Fruit fly (Drosophila melanogaster): ENCODE measurements around the gene Ifrd1.

The Ifrd1 gene

dm6 chr2L:2847112-2847682, 27.1 kb downstream of the Ifrd1 start, which contains the start of the genes CG3117 and CG2983:
Gene CG3117 (minus strand): TSS chr2L:2847212.
Gene CG2983 (plus strand): TSS chr2L:2847632.
- no peak for TF ChIP-seq pan (optimal IDR thresholded peaks at IDR 0.05)
- no peak for TF ChIP-seq EcR (GFP tag; optimal IDR thresholded peaks at IDR 0.05)
- TF ChIP-seq psq (optimal IDR thresholded peaks at IDR 0.05) = no peak
- TF ChIP-seq CG8478 (optimal IDR thresholded peaks at IDR 0.05) = no peak
- no peak for TF ChIP-seq usp (GFP tag; optimal IDR thresholded peaks at IDR 0.05)
- no peak for TF ChIP-seq Dll (optimal IDR thresholded peaks at IDR 0.05)

DNA sequence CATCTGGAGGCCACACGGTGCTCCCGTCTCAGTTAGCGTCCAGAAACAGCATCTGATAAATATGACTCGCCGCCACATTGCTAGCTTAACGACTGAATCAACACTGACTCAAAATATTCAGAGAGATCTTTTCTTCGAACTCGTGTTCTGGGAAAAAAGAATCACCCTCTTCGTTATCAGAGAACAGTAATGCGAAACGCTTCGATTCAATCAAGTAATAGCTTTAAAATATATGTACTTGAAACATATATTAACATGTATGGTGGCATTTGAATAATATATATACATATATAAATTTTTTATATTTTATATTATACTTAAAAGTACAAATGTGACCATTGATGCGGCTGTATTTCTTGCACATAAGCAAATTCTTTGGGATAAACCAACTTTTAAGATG, 28.7 kb downstream of the Ifrd1 start, which contains the start of gene CG18557:
CG18557 (minus strand) TSS at position 101 of the 400 bp plus-strand sequence.
- TF ChIP-seq usp (GFP tag; optimal IDR thresholded peaks at IDR 0.05) (no peak), CG8478 (optimal IDR thresholded peaks at IDR 0.05) (no peak), EcR (GFP tag; optimal IDR thresholded peaks at IDR 0.05) (no peak), Dll (optimal IDR thresholded peaks at IDR 0.05) (no peak), pan (optimal IDR thresholded peaks at IDR 0.05) (no peak), psq (optimal IDR thresholded peaks at IDR 0.05) (no peak)

DNA sequence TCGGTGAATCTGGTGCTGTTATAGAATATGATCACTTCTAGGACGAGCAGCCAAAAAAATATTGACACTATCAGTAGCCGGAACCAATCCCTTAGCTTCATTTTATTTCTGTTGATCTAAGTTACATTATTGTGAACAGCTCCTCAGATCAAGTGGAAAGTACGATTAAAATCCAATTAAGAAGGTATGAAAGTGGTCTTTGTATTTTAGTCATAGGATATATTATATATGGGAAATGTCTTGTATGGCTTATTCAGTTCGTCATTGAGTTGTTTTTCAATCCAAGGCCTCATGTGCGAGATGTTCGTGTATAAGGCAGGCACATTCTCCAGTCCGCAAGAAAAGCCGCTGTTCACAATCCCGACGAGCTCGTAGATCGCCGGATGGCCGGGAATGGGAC, 29.9 kb downstream of the Ifrd1 start, which contains the start of gene CG18558:
CG18558 (minus strand) TSS at position 101 of the 400 bp plus-strand sequence.
- TF ChIP-seq psq (optimal IDR thresholded peaks at IDR 0.05) = no peak
- TF ChIP-seq EcR (GFP tag; optimal IDR thresholded peaks at IDR 0.05) = no peak
- TF ChIP-seq Dll (optimal IDR thresholded peaks at IDR 0.05) = no peak
- no peak for TF ChIP-seq pan (optimal IDR thresholded peaks at IDR 0.05)
- TF ChIP-seq usp (GFP tag; optimal IDR thresholded peaks at IDR 0.05) = no peak
- TF ChIP-seq CG8478 (optimal IDR thresholded peaks at IDR 0.05) = no peak

DNA sequence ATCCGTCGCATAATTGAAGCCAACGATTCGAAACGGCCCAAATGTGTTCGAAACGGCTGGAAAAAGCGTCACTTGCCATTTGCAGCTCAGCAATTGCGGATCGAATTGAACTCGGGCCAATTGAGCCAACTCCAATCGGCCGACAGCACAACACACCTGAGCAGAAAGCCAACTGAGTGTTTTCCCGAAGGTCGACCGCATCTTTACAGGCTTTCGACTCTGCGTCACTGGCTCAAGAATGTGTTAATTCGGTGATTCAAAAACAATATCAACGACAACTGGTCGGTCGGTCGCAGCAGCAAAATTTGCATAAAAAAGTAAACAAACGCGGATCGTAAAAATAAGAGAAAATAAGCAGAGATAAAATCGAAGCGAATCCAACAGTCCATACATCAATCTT, 34.0 kb downstream of the Ifrd1 start:
- TF ChIP-seq CG8478 (optimal IDR thresholded peaks at IDR 0.05) (no peak), psq (optimal IDR thresholded peaks at IDR 0.05) (no peak), EcR (GFP tag; optimal IDR thresholded peaks at IDR 0.05) (no peak), usp (GFP tag; optimal IDR thresholded peaks at IDR 0.05) (no peak), Dll (optimal IDR thresholded peaks at IDR 0.05) (no peak), pan (optimal IDR thresholded peaks at IDR 0.05) (no peak)

dm6 chr2L:2839850-2840249, 34.4 kb downstream of the Ifrd1 start, which contains the start of gene CG2975:
Gene CG2975 (plus strand): TSS chr2L:2840124.
- TF ChIP-seq EcR (GFP tag; optimal IDR thresholded peaks at IDR 0.05) (no peak), pan (optimal IDR thresholded peaks at IDR 0.05) (no peak), CG8478 (optimal IDR thresholded peaks at IDR 0.05) (no peak), Dll (optimal IDR thresholded peaks at IDR 0.05) (no peak), psq (optimal IDR thresholded peaks at IDR 0.05) (no peak), usp (GFP tag; optimal IDR thresholded peaks at IDR 0.05) (no peak)

DNA sequence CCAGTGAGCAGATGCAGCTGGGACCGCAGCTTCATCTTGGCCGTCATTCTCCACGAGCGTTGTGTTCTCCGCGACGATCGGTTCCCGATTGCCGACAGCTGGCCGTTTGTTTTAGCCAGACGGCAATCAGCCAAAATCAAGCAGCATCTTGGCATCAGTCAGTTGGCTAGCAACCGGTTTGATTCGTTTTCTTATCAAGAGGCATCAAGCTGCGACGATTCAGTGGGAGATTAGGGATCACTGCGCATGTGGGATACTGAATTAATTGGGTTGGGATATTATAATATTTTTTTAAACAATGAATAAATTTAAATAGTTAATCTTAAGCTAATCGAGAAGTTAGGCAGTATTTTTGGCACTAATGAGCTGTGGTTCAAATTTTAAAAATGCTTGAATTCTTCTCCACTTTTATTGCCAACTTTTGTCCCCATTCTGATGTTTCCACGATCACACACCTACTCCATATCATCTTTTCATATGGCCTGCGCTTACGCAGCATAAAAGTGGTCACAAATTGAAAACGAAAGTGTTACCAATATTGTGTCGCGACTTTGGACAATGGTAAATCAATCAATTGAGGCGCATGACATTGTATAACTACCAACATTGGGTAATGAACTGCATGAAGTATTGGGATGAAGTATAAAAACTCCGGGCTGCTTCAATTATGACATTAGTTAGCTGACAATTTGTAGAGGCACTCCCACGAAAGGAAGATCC, 36.4 kb downstream of the Ifrd1 start, which contains the start of the genes CG3119 and Cpr23B:
CG3119 (minus strand) TSS at position 92 of the 720 bp plus-strand sequence.
Cpr23B (plus strand) TSS at position 670 of the 720 bp plus-strand sequence.
- TF ChIP-seq usp (GFP tag; optimal IDR thresholded peaks at IDR 0.05) = no peak
- TF ChIP-seq Dll (optimal IDR thresholded peaks at IDR 0.05) = no peak
- TF ChIP-seq psq (optimal IDR thresholded peaks at IDR 0.05) = no peak
- TF ChIP-seq pan (optimal IDR thresholded peaks at IDR 0.05) = no peak
- TF ChIP-seq EcR (GFP tag; optimal IDR thresholded peaks at IDR 0.05) = no peak
- TF ChIP-seq CG8478 (optimal IDR thresholded peaks at IDR 0.05) = no peak

dm6 chr2L:2830341-2830800, 43.9 kb downstream of the Ifrd1 start:
- TF ChIP-seq usp (GFP tag; optimal IDR thresholded peaks at IDR 0.05) = no peak
- TF ChIP-seq Dll (optimal IDR thresholded peaks at IDR 0.05) = peak; percentile 36
- no peak for TF ChIP-seq CG8478 (optimal IDR thresholded peaks at IDR 0.05)
- no peak for TF ChIP-seq pan (optimal IDR thresholded peaks at IDR 0.05)
- TF ChIP-seq psq (optimal IDR thresholded peaks at IDR 0.05) = no peak

DNA sequence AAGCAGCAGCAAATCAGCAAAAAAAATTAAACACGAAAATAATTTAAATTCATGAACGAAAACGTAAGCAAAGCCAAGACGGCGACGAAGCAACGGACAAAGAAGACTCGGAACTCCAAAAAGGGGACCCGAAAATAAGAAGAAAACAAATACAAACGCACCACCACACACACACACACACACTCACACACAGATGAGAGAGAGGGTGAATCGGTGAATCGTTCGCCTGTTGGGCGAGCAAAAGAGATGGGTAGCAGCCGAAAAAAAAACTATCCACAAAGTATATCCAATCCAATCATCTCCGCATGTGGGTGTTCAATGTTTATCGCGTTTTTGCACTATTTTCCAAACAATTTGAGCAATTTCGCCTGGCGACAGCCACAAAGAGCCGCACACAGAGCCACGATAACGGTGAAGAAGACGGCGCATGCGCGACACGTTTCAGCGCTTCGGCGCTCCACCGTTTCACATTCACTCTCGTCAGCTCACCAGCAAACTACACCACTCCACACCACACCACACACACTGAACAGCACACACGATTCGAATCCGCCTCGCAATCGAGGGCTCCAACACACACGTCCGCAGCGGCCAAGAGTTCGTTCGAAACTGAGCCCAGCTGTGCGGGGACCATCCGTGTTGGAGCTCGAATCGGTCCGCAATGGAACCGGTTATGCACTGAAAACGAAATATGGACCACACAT, 44.5 kb downstream of the Ifrd1 start, which contains the start of gene Duox:
Duox (minus strand) TSS at position 612 of the 704 bp plus-strand sequence.
- TF ChIP-seq pan (optimal IDR thresholded peaks at IDR 0.05) = no peak
- TF ChIP-seq psq (optimal IDR thresholded peaks at IDR 0.05) = no peak
- no peak for TF ChIP-seq CG8478 (optimal IDR thresholded peaks at IDR 0.05)
- no peak for TF ChIP-seq usp (GFP tag; optimal IDR thresholded peaks at IDR 0.05)
- no peak for TF ChIP-seq EcR (GFP tag; optimal IDR thresholded peaks at IDR 0.05)
- TF ChIP-seq Dll (optimal IDR thresholded peaks at IDR 0.05) = no peak

- TF ChIP-seq Dll (optimal IDR thresholded peaks at IDR 0.05) (no peak), psq (optimal IDR thresholded peaks at IDR 0.05) (no peak), pan (optimal IDR thresholded peaks at IDR 0.05) (no peak), CG8478 (optimal IDR thresholded peaks at IDR 0.05) (no peak), EcR (GFP tag; optimal IDR thresholded peaks at IDR 0.05) (no peak), usp (GFP tag; optimal IDR thresholded peaks at IDR 0.05) (no peak)
Observed at dm6 chr2L:2825406-2825805, 48.9 kb downstream of the Ifrd1 start, which contains the start of gene CG3123. Gene CG3123 (minus strand): TSS chr2L:2825506.
